Fruit fly (Drosophila melanogaster) whole organism, embryonic: ENCODE results near the gene SdicB.

Experiments
- Aef1 ChIP-seq: fragments of 200-800 bp; sonication (Bioruptor generic); IDR thresholded peaks from 3 replicates; pipeline ENCODE4 v1.3.6; 2022; ENCODE audit warnings: missing biosample characterization, missing genetic modification characterization
- Atf3 ChIP-seq: fragments of 200-800 bp; sonication (Bioruptor generic); optimal IDR thresholded peaks from 3 replicates; lab custom pipeline; 2016; ENCODE audit warnings: missing biosample characterization, missing genetic modification characterization
- Awh ChIP-seq: fragments of 200-800 bp; sonication (Bioruptor generic); IDR thresholded peaks from 2 replicates; pipeline ENCODE4, ENCODE4 v1.3.6; 2022; ENCODE audit warnings: missing biosample characterization, missing genetic modification characterization
- Bdp1 ChIP-seq: fragments of 200-800 bp; sonication (Bioruptor generic); optimal IDR thresholded peaks from 3 replicates; lab custom pipeline; 2016; ENCODE audit warnings: missing biosample characterization, missing genetic modification characterization
- CG10267 ChIP-seq: fragments of 200-800 bp; sonication (Bioruptor generic); optimal IDR thresholded peaks from 2 replicates; lab custom pipeline; 2018; ENCODE audit warnings: missing biosample characterization, mild to moderate bottlenecking, missing genetic modification characterization, moderate library complexity
- CG11695 ChIP-seq: fragments of 200-800 bp; sonication (Bioruptor generic); IDR thresholded peaks from 3 replicates; pipeline ENCODE4 v1.3.6; 2022; ENCODE audit warnings: missing biosample characterization, missing genetic modification characterization
- CG12104 ChIP-seq: fragments of 200-800 bp; sonication (Bioruptor generic); optimal IDR thresholded peaks from 3 replicates; lab custom pipeline; 2016; ENCODE audit warnings: missing biosample characterization, missing genetic modification characterization
- CG12391 ChIP-seq: fragments of 200-800 bp; sonication (Bioruptor generic); optimal IDR thresholded peaks from 3 replicates; lab custom pipeline; 2018; ENCODE audit warnings: missing biosample characterization, mild to moderate bottlenecking, missing genetic modification characterization, moderate library complexity
- CG15011 ChIP-seq: fragments of 200-800 bp; sonication (Bioruptor generic); optimal IDR thresholded peaks from 3 replicates; lab custom pipeline; 2018; ENCODE audit warnings: missing biosample characterization, mild to moderate bottlenecking, missing genetic modification characterization
- CG15479 ChIP-seq: fragments of 200-800 bp; sonication (Bioruptor generic); optimal IDR thresholded peaks from 3 replicates; lab custom pipeline; 2019; ENCODE audit warnings: missing biosample characterization, mild to moderate bottlenecking, missing genetic modification characterization, moderate library complexity
- CG17568 ChIP-seq: fragments of 200-800 bp; sonication (Bioruptor generic); optimal IDR thresholded peaks from 2 replicates; lab custom pipeline; 2018; ENCODE audit warnings: missing biosample characterization, mild to moderate bottlenecking, missing genetic modification characterization, moderate library complexity
- CG1832 ChIP-seq: fragments of 200-800 bp; sonication (Bioruptor generic); optimal IDR thresholded peaks from 2 replicates; lab custom pipeline; 2017; ENCODE audit warnings: missing biosample characterization, mild to moderate bottlenecking, missing genetic modification characterization, inconsistent platforms
- CG18619 ChIP-seq: fragments of 200-800 bp; sonication (Bioruptor generic); optimal IDR thresholded peaks from 3 replicates; lab custom pipeline; 2017; ENCODE audit warnings: missing biosample characterization, mild to moderate bottlenecking, missing genetic modification characterization
- CG4707 ChIP-seq: fragments of 200-800 bp; sonication (Bioruptor generic); optimal IDR thresholded peaks from 2 replicates; lab custom pipeline; 2018; ENCODE audit warnings: missing biosample characterization, mild to moderate bottlenecking, missing genetic modification characterization, moderate library complexity
- CG7839 ChIP-seq: fragments of 200-800 bp; sonication (Bioruptor generic); optimal IDR thresholded peaks from 3 replicates; lab custom pipeline; 2018; ENCODE audit warnings: missing biosample characterization, mild to moderate bottlenecking, missing genetic modification characterization, moderate library complexity
- CG7928 ChIP-seq: fragments of 200-800 bp; sonication (Bioruptor generic); optimal IDR thresholded peaks from 2 replicates; lab custom pipeline; 2017; ENCODE audit warnings: missing biosample characterization, mild to moderate bottlenecking, missing genetic modification characterization
- CG8478 ChIP-seq: fragments of >200 bp; optimal IDR thresholded peaks from 2 replicates; lab custom pipeline; 2018
- CTCF ChIP-seq: fragments of 200-800 bp; sonication (Bioruptor generic); optimal IDR thresholded peaks from 2 replicates; lab custom pipeline; 2017; ENCODE audit warnings: missing biosample characterization, mild to moderate bottlenecking, missing genetic modification characterization, moderate library complexity
- Dref ChIP-seq: fragments of 200-800 bp; sonication (Bioruptor generic); IDR thresholded peaks from 2 replicates; pipeline ENCODE4 v1.3.6; 2022; ENCODE audit warnings: missing biosample characterization, missing genetic modification characterization
- H15 ChIP-seq: fragments of 200-800 bp; sonication (Bioruptor generic); IDR thresholded peaks from 3 replicates; pipeline ENCODE4 v1.3.6; 2022; ENCODE audit warnings: missing biosample characterization, missing genetic modification characterization
- HLH3B ChIP-seq: fragments of 200-800 bp; sonication (Bioruptor generic); IDR thresholded peaks from 2 replicates; pipeline ENCODE4 v1.3.6; 2022; ENCODE audit warnings: missing biosample characterization, missing genetic modification characterization
- HmgZ ChIP-seq: fragments of 200-800 bp; sonication (Bioruptor generic); optimal IDR thresholded peaks from 2 replicates; lab custom pipeline; 2018; ENCODE audit warnings: missing biosample characterization, mild to moderate bottlenecking, missing genetic modification characterization
- Lpt ChIP-seq: fragments of >200 bp; optimal IDR thresholded peaks from 2 replicates; lab custom pipeline; 2018; ENCODE audit warnings: missing biosample characterization, missing genetic modification characterization
- Myb ChIP-seq: fragments of 200-800 bp; sonication (Bioruptor generic); optimal IDR thresholded peaks from 2 replicates; lab custom pipeline; 2016; ENCODE audit warnings: missing biosample characterization, missing genetic modification characterization
- Neu2 ChIP-seq: fragments of 200-800 bp; sonication (Bioruptor generic); optimal IDR thresholded peaks from 3 replicates; lab custom pipeline; 2016; ENCODE audit warnings: missing biosample characterization, missing genetic modification characterization, borderline replicate concordance
- Pdp1 ChIP-seq, 2 experiments: fragments of 200-800 bp; sonication (Bioruptor generic); optimal IDR thresholded peaks; 3 replicates each; lab custom pipeline; 2016; ENCODE audit warnings: missing biosample characterization in 2 of 2, missing genetic modification characterization in 2 of 2, mild to moderate bottlenecking in 1 of 2, moderate library complexity in 1 of 2
- Ptx1 ChIP-seq: fragments of 200-800 bp; sonication (Bioruptor generic); IDR thresholded peaks from 2 replicates; pipeline ENCODE4 v1.3.6; 2022; ENCODE audit warnings: missing biosample characterization, missing genetic modification characterization
- ase ChIP-seq: fragments of 200-800 bp; sonication (Bioruptor generic); IDR thresholded peaks from 3 replicates; pipeline ENCODE4 v1.3.6; 2022; ENCODE audit warnings: missing biosample characterization, missing genetic modification characterization
- chm ChIP-seq: fragments of 200-800 bp; sonication (Bioruptor generic); IDR thresholded peaks from 2 replicates; pipeline ENCODE4 v1.3.6; 2022; ENCODE audit warnings: missing biosample characterization, missing genetic modification characterization
- crp ChIP-seq, 2 experiments: fragments of 200-800 bp; sonication (Bioruptor generic); optimal IDR thresholded peaks; 2 replicates in 1 of 2; 3 replicates in 1 of 2; lab custom pipeline; 2017; ENCODE audit warnings: missing biosample characterization in 2 of 2, missing genetic modification characterization in 2 of 2, mild to moderate bottlenecking in 1 of 2, moderate library complexity in 1 of 2
- dati ChIP-seq: fragments of 200-800 bp; sonication (Bioruptor generic); IDR thresholded peaks from 2 replicates; pipeline ENCODE4 v1.3.6; 2022; ENCODE audit warnings: missing biosample characterization, missing genetic modification characterization
- dm ChIP-seq: fragments of 200-800 bp; sonication (Bioruptor generic); optimal IDR thresholded peaks from 3 replicates; lab custom pipeline; 2016; ENCODE audit warnings: missing biosample characterization, missing genetic modification characterization
- dpn ChIP-seq, 2 experiments: fragments of 200-800 bp; sonication (Bioruptor generic); optimal IDR thresholded peaks; 3 replicates each; lab custom pipeline; 2016; ENCODE audit warnings: missing biosample characterization in 2 of 2, missing genetic modification characterization in 2 of 2
- fd3F ChIP-seq: fragments of 200-800 bp; sonication (Bioruptor generic); optimal IDR thresholded peaks from 2 replicates; lab custom pipeline; 2018; ENCODE audit warnings: missing biosample characterization, mild to moderate bottlenecking, missing genetic modification characterization, moderate library complexity
- fd96Cb ChIP-seq: fragments of 200-800 bp; sonication (Bioruptor generic); optimal IDR thresholded peaks from 2 replicates; lab custom pipeline; 2018; ENCODE audit warnings: missing biosample characterization, mild to moderate bottlenecking, missing genetic modification characterization, moderate library complexity
- fu2 ChIP-seq: fragments of 200-800 bp; sonication (Bioruptor generic); optimal IDR thresholded peaks from 2 replicates; lab custom pipeline; 2016; ENCODE audit warnings: missing biosample characterization, missing genetic modification characterization
- grn ChIP-seq: fragments of 200-800 bp; sonication (Bioruptor generic); optimal IDR thresholded peaks from 3 replicates; lab custom pipeline; 2017; ENCODE audit warnings: missing biosample characterization, missing genetic modification characterization
- ken ChIP-seq: fragments of 200-800 bp; sonication (Bioruptor generic); IDR thresholded peaks from 3 replicates; pipeline ENCODE4 v1.3.6; 2022; ENCODE audit warnings: missing biosample characterization, missing genetic modification characterization
- maf-S ChIP-seq: fragments of 200-800 bp; sonication (Bioruptor generic); optimal IDR thresholded peaks from 2 replicates; lab custom pipeline; 2016; ENCODE audit warnings: missing biosample characterization, missing genetic modification characterization
- prd ChIP-seq, 3 experiments: fragments of >200 bp in 2 of 3; fragments of 200-800 bp in 1 of 3; sonication (Bioruptor generic) in 1 of 3; optimal IDR thresholded peaks in 2 of 3; IDR thresholded peaks in 1 of 3; 2 replicates in 2 of 3; 3 replicates in 1 of 3; pipeline versions ENCODE4 v1.3.6 to Lab custom; 2017 to 2022; ENCODE audit warnings: missing biosample characterization in 1 of 3, missing genetic modification characterization in 1 of 3
- run ChIP-seq: fragments of 200-800 bp; sonication (Bioruptor generic); optimal IDR thresholded peaks from 3 replicates; lab custom pipeline; 2018; ENCODE audit warnings: missing biosample characterization, mild to moderate bottlenecking, missing genetic modification characterization
- so ChIP-seq: fragments of 200-800 bp; sonication (Bioruptor generic); IDR thresholded peaks from 3 replicates; pipeline ENCODE4 v1.3.6; 2022; ENCODE audit warnings: missing biosample characterization, missing genetic modification characterization
- sqz ChIP-seq: fragments of 200-800 bp; sonication (Bioruptor generic); optimal IDR thresholded peaks from 3 replicates; lab custom pipeline; 2018; ENCODE audit warnings: missing biosample characterization, mild to moderate bottlenecking, missing genetic modification characterization
- stwl ChIP-seq: fragments of 200-800 bp; sonication (Bioruptor generic); optimal IDR thresholded peaks from 3 replicates; lab custom pipeline; 2018; ENCODE audit warnings: missing biosample characterization, mild to moderate bottlenecking, missing genetic modification characterization, moderate library complexity
- tll ChIP-seq, 2 experiments: fragments of 200-800 bp in 1 of 2; fragments of >200 bp in 1 of 2; sonication (Bioruptor generic) in 1 of 2; optimal IDR thresholded peaks; 2 replicates each; lab custom pipeline; 2017 to 2019; ENCODE audit warnings: missing biosample characterization in 2 of 2, missing genetic modification characterization in 2 of 2, mild to moderate bottlenecking in 1 of 2, moderate library complexity in 1 of 2
- unc-4 ChIP-seq: fragments of 200-800 bp; sonication (Bioruptor generic); IDR thresholded peaks from 2 replicates; pipeline ENCODE4 v1.3.6; 2022; ENCODE audit warnings: missing biosample characterization, missing genetic modification characterization; ENCODE audit not compliant: partially characterized antibody
- yki ChIP-seq: fragments of >200 bp; optimal IDR thresholded peaks from 3 replicates; lab custom pipeline; 2018
- zen2 ChIP-seq: fragments of 200-800 bp; sonication (Bioruptor generic); IDR thresholded peaks from 3 replicates; pipeline ENCODE4 v1.3.6; 2022; ENCODE audit warnings: missing biosample characterization, missing genetic modification characterization; ENCODE audit not compliant: partially characterized antibody
- zfh1 ChIP-seq: fragments of 200-800 bp; sonication (Bioruptor generic); IDR thresholded peaks from 3 replicates; pipeline ENCODE4 v1.3.6; 2022; ENCODE audit warnings: missing biosample characterization, missing genetic modification characterization

The SdicB gene

DNA sequence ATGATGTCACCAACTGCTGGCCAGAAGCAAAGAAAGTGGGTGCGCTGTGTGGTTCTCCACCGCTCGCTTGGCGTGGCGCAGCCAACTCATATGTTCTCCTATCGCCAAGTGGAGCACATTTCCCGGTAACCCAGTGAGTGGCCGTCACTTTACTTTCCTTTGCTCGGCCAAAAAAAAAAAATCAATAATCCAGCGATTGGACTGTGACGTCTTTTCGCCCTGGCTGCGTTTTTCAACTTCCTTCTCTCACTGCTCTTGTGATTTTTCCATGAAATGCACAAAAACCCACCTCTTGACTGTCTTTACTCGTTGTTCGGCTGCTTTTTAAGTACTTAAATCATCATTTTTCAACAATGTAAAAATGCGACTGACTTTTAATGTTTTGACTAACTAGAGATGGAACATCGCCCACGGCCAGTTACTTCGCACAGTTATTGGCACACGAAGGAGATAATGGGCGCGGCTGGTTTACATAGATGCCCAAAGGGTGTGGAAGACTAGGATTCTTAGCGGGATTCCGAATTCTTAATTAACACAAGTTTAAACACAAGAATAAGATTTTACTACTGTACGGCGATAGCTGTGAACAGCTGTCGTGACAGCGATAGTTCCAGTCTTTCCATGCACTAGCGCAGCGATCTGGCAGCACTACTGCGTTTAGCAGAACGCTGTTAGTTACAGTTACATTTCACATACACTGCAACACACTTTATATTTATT, 26.6 kb upstream of the SdicB start, which contains the start of gene sw (continued):
- TF ChIP-seq CG12391 (peak; percentile 62), CG12104 (GFP tag; lab: Kevin White, UChicago) (no peak), HLH3B (peak; percentile 22; the same call in 1 of the 2 replicates), H15 (GFP tag; lab: Robert Waterston, UW) (peak; percentile 46; the same call in 1 of the 3 replicates), maf-S (no peak), unc-4 (GFP tag; lab: Robert Waterston, UW) (peak; percentile 90), sqz (GFP tag; lab: Kevin White, UChicago) (no peak), chm (GFP tag; lab: Robert Waterston, UW) (peak; percentile 23; the same call in 1 of the 2 replicates)

DNA sequence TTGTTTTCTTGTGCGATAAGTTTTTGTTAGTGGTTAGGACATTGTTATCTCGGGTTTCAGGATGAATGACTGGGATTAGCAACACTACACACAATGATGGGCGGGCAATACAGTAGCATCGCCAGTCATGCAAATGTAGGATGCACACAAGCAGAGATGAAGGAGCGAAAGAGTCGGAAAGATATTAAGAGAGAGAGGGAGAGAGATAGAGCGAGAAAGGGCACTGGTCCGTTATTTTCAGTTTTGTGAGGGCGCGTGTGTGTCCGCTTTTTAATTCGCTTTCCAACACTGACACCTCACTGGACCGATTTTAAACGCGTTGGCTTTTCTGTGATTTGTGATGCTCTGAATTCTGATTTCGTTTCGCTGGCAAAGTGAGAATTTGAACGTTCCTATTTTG, 22.3 kb upstream of the SdicB start:
- peak; percentile 86 for TF ChIP-seq stwl (tag; lab: Kevin White, UChicago)
- no peak for TF ChIP-seq Atf3 (GFP tag; lab: Kevin White, UChicago)
- no peak for TF ChIP-seq fd3F (GFP tag; lab: Kevin White, UChicago)
- TF ChIP-seq HmgZ (tag; lab: Kevin White, UChicago), result no peak
- peak; percentile 64 for TF ChIP-seq CG8478 (lab: Kevin White, UChicago)
- no peak for TF ChIP-seq Dref (GFP tag; lab: Robert Waterston, UW)
- TF ChIP-seq CG15011 (GFP tag; lab: Kevin White, UChicago), result no peak
- no peak for TF ChIP-seq fd96Cb (tag; lab: Kevin White, UChicago)
- no peak for TF ChIP-seq Lpt (GFP tag; lab: Kevin White, UChicago)
- no peak for TF ChIP-seq Ptx1 (GFP tag; lab: Robert Waterston, UW)
- TF ChIP-seq Pdp1 (GFP tag; optimal IDR thresholded peaks at IDR 0.05; lab: Kevin White, UChicago), result no peak
- no peak for TF ChIP-seq CTCF (GFP tag; lab: Kevin White, UChicago)
- no peak for TF ChIP-seq CG4707 (GFP tag; lab: Kevin White, UChicago)
- TF ChIP-seq Bdp1, result no peak
- TF ChIP-seq CG7839 (tag; lab: Kevin White, UChicago), result no peak
- no peak for TF ChIP-seq dpn (GFP tag; optimal IDR thresholded peaks at IDR 0.05; lab: Kevin White, UChicago)
- TF ChIP-seq ken, result no peak
- no peak for TF ChIP-seq Neu2 (GFP tag; lab: Kevin White, UChicago)
- no peak for TF ChIP-seq CG17568
- peak; percentile 53 for TF ChIP-seq CG1832
- TF ChIP-seq CG10267, result peak; percentile 6
- no peak for TF ChIP-seq CG11695 (GFP tag; lab: Robert Waterston, UW)
- no peak for TF ChIP-seq crp (GFP tag; optimal IDR thresholded peaks at IDR 0.05; lab: Kevin White, UChicago)
- TF ChIP-seq grn, result no peak
- no peak for TF ChIP-seq zfh1
- peak; percentile 15 for TF ChIP-seq CG15479 (GFP tag; lab: Kevin White, UChicago)
- TF ChIP-seq Awh (GFP tag; lab: Robert Waterston, UW), result no peak
- TF ChIP-seq zen2 (GFP tag; lab: Robert Waterston, UW), result no peak
- TF ChIP-seq prd (optimal IDR thresholded peaks at IDR 0.05; lab: Kevin White, UChicago), result no peak
- TF ChIP-seq prd (GFP tag; IDR thresholded peaks at IDR 0.05; lab: Robert Waterston, UW), result no peak
- no peak for TF ChIP-seq CG7928 (GFP tag; lab: Kevin White, UChicago)
- TF ChIP-seq tll (GFP tag; optimal IDR thresholded peaks at IDR 0.05; lab: Kevin White, UChicago), result peak in 1 of 2 experiments; percentile 52
- TF ChIP-seq dm (GFP tag; lab: Kevin White, UChicago), result no peak
- TF ChIP-seq dati, result no peak
- no peak for TF ChIP-seq yki (lab: Kevin White, UChicago)
- TF ChIP-seq CG18619 (GFP tag; lab: Kevin White, UChicago), result no peak
- TF ChIP-seq so (GFP tag; lab: Robert Waterston, UW), result no peak
- TF ChIP-seq run, result no peak
- TF ChIP-seq Myb (GFP tag; lab: Kevin White, UChicago), result no peak
- no peak for TF ChIP-seq Aef1 (GFP tag; lab: Robert Waterston, UW)
- no peak for TF ChIP-seq ase (GFP tag; lab: Robert Waterston, UW)
- no peak for TF ChIP-seq fu2 (GFP tag; lab: Kevin White, UChicago)
